Worm (Caenorhabditis elegans) whole organism, midembryonic: ENCODE results near the gene F09E10.5.

Experiments
- T22C8.4 ChIP-seq: fragments of 200-800 bp; sonication (Bioruptor generic); IDR thresholded peaks from 2 replicates; pipeline ENCODE4 v1.3.6; 2022; ENCODE audit warnings: missing genetic modification characterization, missing compliant biosample characterization
- cog-1 ChIP-seq: sonication (generic microtip); optimal IDR thresholded peaks from 2 replicates; lab custom pipeline; 2016; ENCODE audit warnings: missing genetic modification characterization, missing compliant biosample characterization
- flt-1 ChIP-seq: fragments of 200-800 bp; sonication (Bioruptor generic); IDR thresholded peaks from 2 replicates; pipeline ENCODE4 v1.3.6; 2022; ENCODE audit warnings: missing genetic modification characterization, missing compliant biosample characterization
- klf-2 ChIP-seq: fragments of 200-800 bp; sonication (Bioruptor generic); conservative IDR thresholded peaks from 2 replicates; pipeline ENCODE4 v1.3.6; 2022; ENCODE audit warnings: missing genetic modification reagents, missing genetic modification characterization, missing compliant biosample characterization
- med-1 ChIP-seq: sonication (generic microtip); optimal IDR thresholded peaks from 2 replicates; lab custom pipeline; 2017; ENCODE audit warnings: missing genetic modification characterization, mild to moderate bottlenecking, missing compliant biosample characterization, antibody characterized with exemption, missing genetic modification reagents; ENCODE audit not compliant: insufficient read depth
- ref-1 ChIP-seq: fragments of 200-800 bp; sonication (Bioruptor generic); conservative IDR thresholded peaks from 2 replicates; pipeline ENCODE4 v1.3.6; 2022; ENCODE audit warnings: missing genetic modification reagents, missing genetic modification characterization, missing compliant biosample characterization
- tab-1 ChIP-seq: fragments of 200-800 bp; sonication (Bioruptor generic); IDR thresholded peaks from 2 replicates; pipeline ENCODE4 v1.3.6; 2022; ENCODE audit warnings: missing genetic modification characterization, missing compliant biosample characterization
- ztf-23 ChIP-seq: fragments of 200-800 bp; sonication (Bioruptor generic); IDR thresholded peaks from 2 replicates; pipeline ENCODE4 v1.3.6; 2022; ENCODE audit warnings: missing genetic modification reagents, missing genetic modification characterization, missing compliant biosample characterization
- ztf-29 ChIP-seq: fragments of 200-800 bp; sonication (Bioruptor generic); IDR thresholded peaks from 2 replicates; pipeline ENCODE4 v1.3.6; 2022; ENCODE audit warnings: missing genetic modification reagents, missing genetic modification characterization, missing compliant biosample characterization

Gene F09E10.5

DNA sequence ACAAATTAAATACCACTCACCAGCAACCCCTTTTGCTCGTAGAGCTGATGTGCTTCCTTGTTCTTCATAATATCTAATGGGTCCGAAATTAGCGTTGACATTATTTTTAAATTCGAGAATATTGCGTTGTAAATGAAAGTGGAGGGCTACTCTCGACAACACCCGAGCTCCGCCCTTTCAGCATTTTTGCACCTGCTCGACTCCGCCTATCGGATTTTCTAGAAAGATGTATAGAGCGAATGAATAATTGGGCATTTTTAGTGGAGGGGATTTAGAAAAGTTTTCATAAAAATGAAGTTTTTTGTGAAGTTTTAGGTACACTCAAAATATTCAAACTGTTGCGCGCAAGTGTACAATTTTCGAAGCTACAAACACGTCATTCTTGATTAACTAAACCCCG lies at the start of gene F09E10.5:
Gene F09E10.5 (minus strand): TSS at position 101 of the 400 bp plus-strand sequence.
- no peak for TF ChIP-seq ztf-29 (GFP tag; lab: Robert Waterston, UW)
- no peak for TF ChIP-seq cog-1 (tag; lab: Kevin White, UChicago)

DNA sequence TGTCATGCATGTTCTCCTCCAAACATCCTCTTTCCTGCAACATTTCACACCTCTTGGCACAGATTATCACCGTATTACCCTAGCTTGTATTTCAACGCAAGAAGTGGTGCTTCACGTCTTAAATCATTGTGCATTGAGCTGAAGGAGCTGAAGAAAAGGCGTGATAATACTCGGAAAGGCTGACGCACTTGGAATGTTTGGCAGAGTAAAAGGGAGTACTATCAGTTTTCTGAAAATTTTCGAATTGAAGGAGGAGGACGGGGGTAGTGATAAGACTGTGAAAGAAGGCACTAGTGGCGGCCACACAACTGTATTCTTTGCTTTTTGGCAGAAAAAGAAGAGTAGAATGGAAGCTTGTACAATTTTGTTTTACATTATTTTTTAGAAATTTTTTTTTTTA lies 49.3 kb upstream of the F09E10.5 start:
- no peak for TF ChIP-seq ztf-29 (GFP tag; lab: Robert Waterston, UW)
- TF ChIP-seq ztf-23 (GFP tag; lab: Robert Waterston, UW) = no peak
- TF ChIP-seq med-1 = no peak
- no peak for TF ChIP-seq flt-1 (GFP tag; lab: Robert Waterston, UW)
- TF ChIP-seq ref-1 (GFP tag; lab: Robert Waterston, UW) = no peak
- no peak for TF ChIP-seq T22C8.4 (GFP tag; lab: Robert Waterston, UW)
- TF ChIP-seq cog-1 (tag; lab: Kevin White, UChicago) = no peak
- no peak for TF ChIP-seq klf-2 (GFP tag; lab: Robert Waterston, UW)
- TF ChIP-seq tab-1 = no peak

DNA sequence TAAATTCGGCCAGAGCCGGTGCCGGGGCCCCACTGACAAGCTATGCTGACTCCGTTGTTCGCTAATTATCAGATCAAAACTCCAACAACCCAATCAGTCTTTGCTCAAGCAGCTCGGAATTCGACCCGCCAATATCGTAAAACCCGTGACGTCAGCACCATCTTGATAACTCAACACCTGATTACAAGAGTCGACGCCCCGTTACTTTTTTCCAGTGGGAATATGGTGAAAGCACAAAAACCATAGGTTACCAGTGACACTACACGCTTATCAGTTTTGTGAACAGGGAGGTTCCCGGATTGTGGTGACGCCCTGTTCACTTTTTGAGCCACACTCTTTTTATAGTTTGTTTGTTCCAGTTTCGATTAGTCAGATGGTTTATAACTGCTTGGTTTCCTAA lies 46.9 kb upstream of the F09E10.5 start:
- no peak for TF ChIP-seq cog-1 (tag; lab: Kevin White, UChicago)

DNA sequence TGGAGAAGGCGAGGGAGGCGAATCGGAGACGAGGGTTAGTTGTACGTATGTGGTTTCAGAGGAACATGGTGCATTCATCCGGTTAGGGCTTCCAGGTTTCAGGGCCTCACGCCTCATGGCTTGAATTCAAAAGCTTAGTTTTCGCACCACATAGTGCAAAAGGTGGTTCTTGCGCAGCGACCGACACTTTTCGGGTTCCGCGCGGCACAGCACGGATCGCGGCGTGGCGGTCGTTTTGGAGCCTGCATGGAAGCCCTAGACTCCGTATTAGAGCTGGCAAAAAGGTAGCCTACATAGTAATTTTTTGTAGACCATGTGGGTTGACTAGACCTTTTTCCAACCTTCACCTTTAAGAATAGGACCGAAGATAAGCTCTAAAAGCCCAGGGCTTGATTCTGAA lies 44.7 kb upstream of the F09E10.5 start:
- TF ChIP-seq cog-1 (tag; lab: Kevin White, UChicago) (no peak), klf-2 (GFP tag; lab: Robert Waterston, UW) (no peak), ztf-23 (GFP tag; lab: Robert Waterston, UW) (no peak), ref-1 (GFP tag; lab: Robert Waterston, UW) (no peak), tab-1 (no peak), flt-1 (GFP tag; lab: Robert Waterston, UW) (no peak), ztf-29 (GFP tag; lab: Robert Waterston, UW) (no peak)

DNA sequence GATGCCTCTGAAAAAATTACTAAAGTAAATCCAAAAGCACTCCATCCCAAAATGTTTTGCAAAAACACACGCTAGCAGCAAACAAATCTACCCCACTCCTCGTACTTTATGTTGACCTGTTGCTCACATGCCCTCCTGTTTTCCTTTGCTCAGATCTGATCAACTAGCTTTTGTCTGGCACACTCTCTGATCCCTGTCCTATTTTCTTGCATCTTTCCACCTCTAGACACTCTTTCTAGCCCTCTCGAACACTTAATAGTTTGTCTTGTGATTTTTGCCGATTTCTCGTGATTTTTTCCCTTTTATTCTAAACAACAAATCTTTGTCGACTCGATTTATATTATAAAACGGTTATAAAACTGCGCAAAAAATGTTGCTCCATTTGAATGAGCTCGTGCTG lies 42.0 kb upstream of the F09E10.5 start, which contains the start of gene K06A9.2:
Gene K06A9.2 (plus strand): TSS at position 229 of the 400 bp plus-strand sequence.
- TF ChIP-seq klf-2 (GFP tag; lab: Robert Waterston, UW) (no peak), ztf-29 (GFP tag; lab: Robert Waterston, UW) (no peak), T22C8.4 (GFP tag; lab: Robert Waterston, UW) (no peak), flt-1 (GFP tag; lab: Robert Waterston, UW) (no peak), ztf-23 (GFP tag; lab: Robert Waterston, UW) (no peak), cog-1 (tag; lab: Kevin White, UChicago) (no peak), med-1 (no peak), tab-1 (no peak), ref-1 (GFP tag; lab: Robert Waterston, UW) (no peak)

DNA sequence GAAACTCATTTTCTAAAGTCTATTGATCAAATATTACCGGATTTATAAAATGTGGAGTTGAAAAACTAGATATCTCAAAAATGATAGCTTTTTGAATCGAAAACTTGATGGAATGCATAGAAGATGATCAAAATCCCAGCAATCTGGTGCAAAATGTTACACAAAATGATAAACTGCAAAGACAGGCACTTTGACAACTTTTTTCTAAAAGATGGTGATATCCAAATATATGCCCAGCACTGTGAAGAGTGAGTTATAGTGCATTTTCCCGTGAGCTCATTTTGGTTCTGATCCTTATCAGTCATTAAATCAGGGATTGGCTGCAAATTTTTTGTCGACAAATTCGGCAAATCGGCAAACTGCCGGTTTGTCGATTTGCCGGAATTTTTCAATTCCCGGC lies 41.1 kb upstream of the F09E10.5 start, which contains the start of gene K06A9.3:
Gene K06A9.3 (minus strand): TSS at position 101 of the 400 bp plus-strand sequence.
- TF ChIP-seq flt-1 (GFP tag; lab: Robert Waterston, UW) (no peak), klf-2 (GFP tag; lab: Robert Waterston, UW) (no peak), ztf-23 (GFP tag; lab: Robert Waterston, UW) (no peak), ztf-29 (GFP tag; lab: Robert Waterston, UW) (no peak), med-1 (no peak), tab-1 (no peak), T22C8.4 (GFP tag; lab: Robert Waterston, UW) (no peak), cog-1 (tag; lab: Kevin White, UChicago) (no peak), ref-1 (GFP tag; lab: Robert Waterston, UW) (no peak)

DNA sequence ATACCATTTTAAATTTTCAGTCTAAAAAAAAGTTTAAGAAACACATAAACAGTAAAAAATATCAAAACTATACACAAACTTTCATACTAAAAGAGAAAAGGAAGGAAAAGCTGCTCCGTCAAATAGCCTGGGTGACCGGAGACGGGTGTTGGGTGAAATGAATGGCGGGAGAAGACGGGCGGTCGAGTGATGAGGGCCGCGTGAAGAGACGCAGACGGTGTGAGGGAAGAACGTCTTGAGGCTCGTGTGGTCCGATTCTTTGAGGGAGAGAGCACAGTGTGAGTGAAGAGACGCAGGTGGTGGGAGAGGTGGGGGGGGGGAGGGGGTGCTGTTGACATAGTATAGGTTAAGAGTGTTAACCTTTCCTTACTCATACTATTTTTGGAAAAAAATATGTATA lies 34.9 kb upstream of the F09E10.5 start:
- TF ChIP-seq cog-1 (tag; lab: Kevin White, UChicago) (no peak), tab-1 (no peak), ztf-23 (GFP tag; lab: Robert Waterston, UW) (no peak), flt-1 (GFP tag; lab: Robert Waterston, UW) (no peak), ztf-29 (GFP tag; lab: Robert Waterston, UW) (no peak), klf-2 (GFP tag; lab: Robert Waterston, UW) (no peak), med-1 (no peak), T22C8.4 (GFP tag; lab: Robert Waterston, UW) (no peak), ref-1 (GFP tag; lab: Robert Waterston, UW) (no peak)

DNA sequence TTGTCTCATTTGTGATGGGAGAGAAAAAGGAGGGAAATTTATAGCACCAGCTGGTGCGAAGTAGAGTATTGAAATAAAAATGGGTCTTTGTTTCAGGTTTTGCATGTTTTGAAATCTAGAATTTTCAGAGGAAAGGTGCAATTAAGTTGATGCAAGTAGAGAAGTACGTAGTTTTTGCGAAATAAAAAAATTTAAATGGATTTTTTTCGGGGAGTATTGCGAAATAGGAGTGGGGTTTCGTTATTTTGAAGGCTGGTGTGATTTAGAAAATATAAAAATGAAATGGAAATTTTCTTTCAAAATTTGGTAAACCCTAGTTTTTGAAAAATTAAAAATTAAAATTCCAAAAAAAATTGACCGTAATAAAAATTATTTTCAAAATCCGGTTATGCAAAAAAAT lies 34.0 kb upstream of the F09E10.5 start:
- TF ChIP-seq ztf-29 (GFP tag; lab: Robert Waterston, UW) (no peak), T22C8.4 (GFP tag; lab: Robert Waterston, UW) (no peak), klf-2 (GFP tag; lab: Robert Waterston, UW) (no peak), flt-1 (GFP tag; lab: Robert Waterston, UW) (no peak), med-1 (no peak), cog-1 (tag; lab: Kevin White, UChicago) (no peak), ztf-23 (GFP tag; lab: Robert Waterston, UW) (no peak), tab-1 (no peak), ref-1 (GFP tag; lab: Robert Waterston, UW) (no peak)

DNA sequence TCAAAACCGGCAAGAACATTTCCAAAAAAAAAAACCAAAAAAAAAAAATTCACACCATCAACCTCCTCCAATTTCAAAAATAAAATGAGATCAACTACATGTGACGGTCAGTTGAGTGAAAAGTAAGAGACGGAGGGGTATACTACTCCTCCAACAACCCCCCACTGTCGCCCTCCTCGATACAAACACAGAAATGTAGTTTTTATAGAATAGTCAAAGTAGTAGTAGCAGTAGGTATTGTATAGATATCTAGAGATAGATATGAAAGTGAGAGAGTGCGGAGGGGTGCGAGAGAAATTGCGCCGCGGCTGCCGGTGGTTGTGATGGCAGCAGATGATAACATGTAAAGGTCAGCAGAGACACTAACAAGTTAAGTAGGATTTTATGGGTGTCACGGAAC lies 33.2 kb upstream of the F09E10.5 start:
- TF ChIP-seq T22C8.4 (GFP tag; lab: Robert Waterston, UW) (no peak), ztf-23 (GFP tag; lab: Robert Waterston, UW) (no peak), klf-2 (GFP tag; lab: Robert Waterston, UW) (no peak), cog-1 (tag; lab: Kevin White, UChicago) (no peak), flt-1 (GFP tag; lab: Robert Waterston, UW) (no peak), tab-1 (no peak), ref-1 (GFP tag; lab: Robert Waterston, UW) (no peak), ztf-29 (GFP tag; lab: Robert Waterston, UW) (no peak), med-1 (no peak)

DNA sequence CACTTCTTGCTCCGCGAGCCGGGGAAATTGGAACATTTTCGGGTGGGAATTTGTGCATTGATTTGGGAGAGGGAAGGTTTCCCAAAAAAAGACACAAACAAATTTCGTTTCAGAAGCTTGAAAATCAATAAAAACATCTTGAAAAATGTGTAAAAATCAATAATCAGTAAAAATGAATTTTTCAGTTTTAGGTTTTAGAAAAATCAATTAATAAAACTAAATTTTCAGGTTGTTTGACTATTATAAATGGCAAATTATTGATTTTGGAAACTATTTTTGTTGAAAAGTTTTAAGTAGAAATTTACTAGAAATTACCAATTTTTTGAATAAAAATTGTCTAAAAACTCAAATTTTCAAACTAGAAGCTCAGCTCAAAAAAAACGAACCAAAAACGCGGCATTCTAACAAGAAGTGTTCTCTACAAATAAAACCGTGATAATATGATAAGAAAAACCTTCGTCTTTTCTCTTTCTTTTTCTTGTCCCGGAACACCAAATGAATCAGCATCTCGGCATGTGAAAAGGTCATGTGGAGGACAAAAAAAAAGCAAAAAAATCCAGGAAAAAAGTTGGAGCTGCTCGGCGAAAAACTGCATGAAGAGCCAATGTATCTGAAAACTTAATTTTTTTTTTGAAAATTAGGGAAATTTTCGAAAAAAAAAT lies 31.5 kb upstream of the F09E10.5 start:
- TF ChIP-seq T22C8.4 (GFP tag; lab: Robert Waterston, UW) = 0 out of 2 replicates have a peak, but pooled peaks have one; percentile 32
- TF ChIP-seq ztf-29 (GFP tag; lab: Robert Waterston, UW) = no peak
- TF ChIP-seq ztf-23 (GFP tag; lab: Robert Waterston, UW) = no peak
